Fruit fly (Drosophila melanogaster) whole organism, wandering third instar larva: ENCODE measurements around the gene mRpL51.

Experiments used
- Abd-B ChIP-seq: fragments of >200 bp; optimal IDR thresholded peaks from 2 replicates; lab custom pipeline; 2017; ENCODE audit warnings: missing biosample characterization, missing genetic modification characterization
- CG32264 ChIP-seq: fragments of 200-800 bp; sonication (Bioruptor generic); optimal IDR thresholded peaks from 2 replicates; lab custom pipeline; 2016; ENCODE audit warnings: missing biosample characterization, missing genetic modification characterization
- CG9705 ChIP-seq: fragments of 200-800 bp; sonication (Bioruptor generic); optimal IDR thresholded peaks from 2 replicates; lab custom pipeline; 2018; ENCODE audit warnings: missing biosample characterization, mild to moderate bottlenecking, missing genetic modification characterization
- CrebA ChIP-seq: fragments of 200-800 bp; sonication (Bioruptor generic); optimal IDR thresholded peaks from 2 replicates; lab custom pipeline; 2016; ENCODE audit warnings: missing biosample characterization, mild to moderate bottlenecking, missing genetic modification characterization, borderline replicate concordance
- Dfd ChIP-seq: fragments of >200 bp; optimal IDR thresholded peaks from 2 replicates; lab custom pipeline; 2017; ENCODE audit warnings: missing biosample characterization, missing genetic modification characterization
- Dif ChIP-seq: fragments of 200-275, 200-300 bp; sonication (Bioruptor generic); optimal IDR thresholded peaks from 2 replicates; lab custom pipeline; 2018; ENCODE audit warnings: missing biosample characterization, missing genetic modification characterization; ENCODE audit not compliant: partially characterized antibody
- GATAd ChIP-seq: sonication (Bioruptor generic); optimal IDR thresholded peaks from 2 replicates; lab custom pipeline; 2016; ENCODE audit warnings: missing biosample characterization, missing genetic modification characterization
- HLH106 ChIP-seq: fragments of 200-800 bp; optimal IDR thresholded peaks from 3 replicates; lab custom pipeline; 2019; ENCODE audit warnings: missing biosample characterization, mild to moderate bottlenecking, missing genetic modification characterization, moderate library complexity
- Hnf4 ChIP-seq: fragments of 200-800 bp; sonication (Bioruptor generic); optimal IDR thresholded peaks from 2 replicates; lab custom pipeline; 2016; ENCODE audit warnings: missing biosample characterization, mild to moderate bottlenecking, missing genetic modification characterization
- Hr78 ChIP-seq: fragments of >200 bp; optimal IDR thresholded peaks from 2 replicates; lab custom pipeline; 2017; ENCODE audit warnings: missing biosample characterization, missing genetic modification characterization
- Hr83 ChIP-seq: fragments of 200-300 bp; sonication (Bioruptor generic); optimal IDR thresholded peaks from 2 replicates; lab custom pipeline; 2016; ENCODE audit warnings: missing biosample characterization, mild to moderate bottlenecking, missing genetic modification characterization, moderate library complexity; ENCODE audit not compliant: poor library complexity, severe bottlenecking
- Jra ChIP-seq: sonication (Bioruptor generic); optimal IDR thresholded peaks from 2 replicates; lab custom pipeline; 2016; ENCODE audit warnings: missing biosample characterization, missing genetic modification characterization
- Mio ChIP-seq: sonication (Bioruptor generic); optimal IDR thresholded peaks from 2 replicates; lab custom pipeline; 2016; ENCODE audit warnings: missing biosample characterization, missing genetic modification characterization
- Myc ChIP-seq: fragments of >200 bp; optimal IDR thresholded peaks from 2 replicates; lab custom pipeline; 2017
- N ChIP-seq: fragments of >200 bp; optimal IDR thresholded peaks from 2 replicates; lab custom pipeline; 2018; ENCODE audit warnings: missing biosample characterization, missing external identifiers, missing genetic modification characterization
- OdsH ChIP-seq: fragments of 200-800 bp; sonication (Bioruptor generic); optimal IDR thresholded peaks from 2 replicates; lab custom pipeline; 2016; ENCODE audit warnings: missing biosample characterization, mild to moderate bottlenecking, missing genetic modification characterization
- Rel ChIP-seq, 2 experiments: fragments of 200-800 bp; sonication (Bioruptor generic) in 1 of 2; optimal IDR thresholded peaks; 2 replicates in 1 of 2; 3 replicates in 1 of 2; lab custom pipeline; 2016 to 2019; ENCODE audit warnings: mild to moderate bottlenecking in 2 of 2, missing biosample characterization in 2 of 2, missing genetic modification characterization in 2 of 2, moderate library complexity in 1 of 2
- Sp1 ChIP-seq: fragments of 200-800 bp; sonication (Bioruptor generic); optimal IDR thresholded peaks from 3 replicates; lab custom pipeline; 2019; ENCODE audit warnings: missing biosample characterization, mild to moderate bottlenecking, missing genetic modification characterization, moderate library complexity
- Vsx2 ChIP-seq: fragments of 200-300, 225-300 bp; sonication (Bioruptor generic); optimal IDR thresholded peaks from 2 replicates; lab custom pipeline; 2018; ENCODE audit warnings: missing biosample characterization, missing genetic modification characterization; ENCODE audit not compliant: partially characterized antibody
- br ChIP-seq: fragments of 200-800 bp; sonication (Bioruptor generic); optimal IDR thresholded peaks from 2 replicates; lab custom pipeline; 2016; ENCODE audit warnings: missing biosample characterization, missing genetic modification characterization
- brk ChIP-seq: fragments of 200-800 bp; sonication (Bioruptor generic); optimal IDR thresholded peaks from 2 replicates; lab custom pipeline; 2016; ENCODE audit warnings: missing biosample characterization, mild to moderate bottlenecking, missing genetic modification characterization
- dl ChIP-seq, 2 experiments: fragments of 175-275, 200-275 bp in 1 of 2; fragments of 200-275 bp in 1 of 2; sonication (Bioruptor generic); optimal IDR thresholded peaks; lab custom pipeline; 2018; ENCODE audit warnings: mild to moderate bottlenecking in 2 of 2, missing biosample characterization in 2 of 2, missing genetic modification characterization in 2 of 2, moderate library complexity in 2 of 2; ENCODE audit not compliant: partially characterized antibody in 2 of 2, insufficient read depth in 1 of 2
- dmrt93B ChIP-seq: fragments of 200-800 bp; sonication (Bioruptor generic); optimal IDR thresholded peaks from 2 replicates; lab custom pipeline; 2018; ENCODE audit warnings: missing biosample characterization, mild to moderate bottlenecking, missing genetic modification characterization
- dsf ChIP-seq: sonication (Bioruptor generic); optimal IDR thresholded peaks from 2 replicates; lab custom pipeline; 2016; ENCODE audit warnings: missing biosample characterization, missing genetic modification characterization, borderline replicate concordance
- ey ChIP-seq: fragments of 200-800 bp; sonication (Bioruptor generic); optimal IDR thresholded peaks from 2 replicates; lab custom pipeline; 2016; ENCODE audit warnings: missing biosample characterization, missing genetic modification characterization
- foxo ChIP-seq, 2 experiments: fragments of 200-800 bp; sonication (Bioruptor generic); optimal IDR thresholded peaks; 2 replicates in 1 of 2; 3 replicates in 1 of 2; lab custom pipeline; 2016 to 2017; ENCODE audit warnings: missing biosample characterization in 2 of 2, missing genetic modification characterization in 2 of 2
- fru ChIP-seq: fragments of 200-800 bp; sonication (Bioruptor generic); optimal IDR thresholded peaks from 3 replicates; lab custom pipeline; 2016; ENCODE audit warnings: missing biosample characterization, mild to moderate bottlenecking, missing genetic modification characterization
- h ChIP-seq: fragments of 200-800 bp; sonication (Bioruptor generic); optimal IDR thresholded peaks from 3 replicates; lab custom pipeline; 2016; ENCODE audit warnings: missing biosample characterization, mild to moderate bottlenecking, missing genetic modification characterization
- jim ChIP-seq: fragments of 175-275, 200-325 bp; sonication (Bioruptor generic); optimal IDR thresholded peaks from 2 replicates; lab custom pipeline; 2016; ENCODE audit warnings: missing biosample characterization, mild to moderate bottlenecking, missing genetic modification characterization
- lola ChIP-seq: fragments of >200 bp; optimal IDR thresholded peaks from 2 replicates; lab custom pipeline; 2017; ENCODE audit warnings: missing biosample characterization, missing genetic modification characterization
- pan ChIP-seq: fragments of >200 bp; optimal IDR thresholded peaks from 2 replicates; lab custom pipeline; 2017
- psq ChIP-seq: fragments of 200-800 bp; sonication (Bioruptor generic); optimal IDR thresholded peaks from 3 replicates; lab custom pipeline; 2017; ENCODE audit warnings: missing biosample characterization, mild to moderate bottlenecking, missing genetic modification characterization, moderate library complexity
- rgr ChIP-seq: fragments of 200-800 bp; sonication (Bioruptor generic); optimal IDR thresholded peaks from 3 replicates; lab custom pipeline; 2016; ENCODE audit warnings: missing biosample characterization, mild to moderate bottlenecking, missing genetic modification characterization
- sage ChIP-seq: fragments of 200-800 bp; sonication (Bioruptor generic); optimal IDR thresholded peaks from 2 replicates; lab custom pipeline; 2016; ENCODE audit warnings: missing biosample characterization, mild to moderate bottlenecking, missing genetic modification characterization
- sv ChIP-seq: fragments of 200-800 bp; sonication (Bioruptor generic); optimal IDR thresholded peaks from 3 replicates; lab custom pipeline; 2016; ENCODE audit warnings: missing biosample characterization, missing genetic modification characterization
- tai ChIP-seq: sonication (Bioruptor generic); optimal IDR thresholded peaks from 2 replicates; lab custom pipeline; 2016; ENCODE audit warnings: missing biosample characterization, missing genetic modification characterization
- usp ChIP-seq: fragments of >200 bp; optimal IDR thresholded peaks from 2 replicates; lab custom pipeline; 2017; ENCODE audit warnings: missing biosample characterization, missing genetic modification characterization
- woc ChIP-seq: sonication (Bioruptor generic); optimal IDR thresholded peaks from 2 replicates; lab custom pipeline; 2016; ENCODE audit warnings: missing biosample characterization, mild to moderate bottlenecking, missing genetic modification characterization

Gene mRpL51

dm6 chr2L:8528318-8528717 is 11.1 kb upstream of the mRpL51 start, which contains the start of the genes lmgA and lmgB:
lmgA (minus strand) TSS chr2L:8528618.
lmgB (minus strand) TSS chr2L:8528618.
- TF ChIP-seq HLH106 (tag; lab: Kevin White, UChicago) (peak; percentile 14), CrebA (GFP tag; lab: Kevin White, UChicago) (no peak), Jra (no peak), Sp1 (GFP tag; lab: Kevin White, UChicago) (no peak), N (no peak), CG32264 (GFP tag; lab: Kevin White, UChicago) (no peak), GATAd (GFP tag; lab: Kevin White, UChicago) (no peak), dmrt93B (GFP tag; lab: Kevin White, UChicago) (no peak), jim (peak; percentile 63), psq (no peak), dsf (GFP tag; lab: Kevin White, UChicago) (no peak), Mio (GFP tag; lab: Kevin White, UChicago) (no peak), Vsx2 (GFP tag; lab: Kevin White, UChicago) (no peak), tai (GFP tag; lab: Kevin White, UChicago) (no peak), h (peak; percentile 42), Myc (no peak), dl (GFP tag; optimal IDR thresholded peaks at IDR 0.05; lab: Kevin White, UChicago; ENCODE audit: insufficient read depth in 1 of 2, partially characterized antibody in 2 of 2) (no peak), ey (GFP tag; lab: Kevin White, UChicago) (no peak), rgr (GFP tag; lab: Kevin White, UChicago) (peak; percentile 59), Hr83 (GFP tag; lab: Kevin White, UChicago) (peak; percentile 73), foxo (GFP tag; optimal IDR thresholded peaks at IDR 0.05; lab: Kevin White, UChicago) (peak in 1 of 2 experiments; percentile 68), OdsH (GFP tag; lab: Kevin White, UChicago) (peak; percentile 31), Hnf4 (GFP tag; lab: Kevin White, UChicago) (peak; percentile 51), sv (GFP tag; lab: Kevin White, UChicago) (peak; percentile 22), br (no peak), Hr78 (GFP tag; lab: Kevin White, UChicago) (no peak), usp (GFP tag; lab: Kevin White, UChicago) (no peak), CG9705 (GFP tag; lab: Kevin White, UChicago) (no peak), sage (GFP tag; lab: Kevin White, UChicago) (peak; percentile 27), lola (GFP tag; lab: Kevin White, UChicago) (no peak), Rel (GFP tag; optimal IDR thresholded peaks at IDR 0.05; lab: Kevin White, UChicago) (no peak), Rel (tag; optimal IDR thresholded peaks at IDR 0.05; lab: Kevin White, UChicago) (no peak), Dfd (GFP tag; lab: Kevin White, UChicago) (no peak), pan (lab: Kevin White, UChicago) (no peak), woc (no peak), fru (GFP tag; lab: Kevin White, UChicago) (peak; percentile 7), brk (GFP tag; lab: Kevin White, UChicago) (no peak), Dif (no peak), Abd-B (GFP tag; lab: Kevin White, UChicago) (no peak)

- no peak for TF ChIP-seq ey (GFP tag; lab: Kevin White, UChicago)
- no peak for TF ChIP-seq rgr (GFP tag; lab: Kevin White, UChicago)
- TF ChIP-seq Hnf4 (GFP tag; lab: Kevin White, UChicago): no peak
- TF ChIP-seq psq: no peak
- no peak for TF ChIP-seq CrebA (GFP tag; lab: Kevin White, UChicago)
- TF ChIP-seq woc: no peak
- TF ChIP-seq fru (GFP tag; lab: Kevin White, UChicago): no peak
- TF ChIP-seq Hr78 (GFP tag; lab: Kevin White, UChicago): no peak
- no peak for TF ChIP-seq Hr83 (GFP tag; lab: Kevin White, UChicago)
Observed at dm6 chr2L:8525000-8525399, 7.8 kb upstream of the mRpL51 start.
